Worm (Caenorhabditis elegans) whole organism, young adult: ENCODE measurements around the gene srh-69.

Experiments used
- B0035.1 ChIP-seq: sonication (generic microtip); optimal IDR thresholded peaks from 2 replicates; lab custom pipeline; 2016; ENCODE audit warnings: missing genetic modification characterization, mild to moderate bottlenecking, missing compliant biosample characterization, missing genotype, missing genetic modification reagents
- F10E7.11 ChIP-seq: sonication (generic microtip); optimal IDR thresholded peaks from 2 replicates; lab custom pipeline; 2017; ENCODE audit warnings: mild to moderate bottlenecking, missing genetic modification characterization, moderate library complexity, missing compliant biosample characterization
- F23B12.7 ChIP-seq: sonication (generic microtip); optimal IDR thresholded peaks from 2 replicates; lab custom pipeline; 2017; ENCODE audit warnings: missing genetic modification characterization, mild to moderate bottlenecking, missing compliant biosample characterization, antibody characterized with exemption, moderate library complexity; ENCODE audit not compliant: insufficient read depth
- F33H1.4 ChIP-seq: fragments of 200-800 bp; sonication (Bioruptor generic); IDR thresholded peaks from 2 replicates; pipeline ENCODE4 v1.3.6; 2022; ENCODE audit warnings: missing genetic modification reagents, missing genetic modification characterization, missing compliant biosample characterization
- F49E8.2 ChIP-seq: sonication (generic microtip); optimal IDR thresholded peaks from 3 replicates; lab custom pipeline; 2017; ENCODE audit warnings: missing genetic modification characterization, mild to moderate bottlenecking, missing compliant biosample characterization, antibody characterized with exemption, moderate library complexity; ENCODE audit not compliant: insufficient read depth
- F57A8.1 ChIP-seq: fragments of 200-800 bp; sonication (Bioruptor generic); optimal IDR thresholded peaks from 2 replicates; lab custom pipeline; 2018; ENCODE audit warnings: mild to moderate bottlenecking, missing genetic modification characterization, moderate library complexity, missing compliant biosample characterization
- F57C9.4 ChIP-seq: sonication (generic microtip); optimal IDR thresholded peaks from 2 replicates; lab custom pipeline; 2017; ENCODE audit warnings: mild to moderate bottlenecking, missing genetic modification characterization, missing compliant biosample characterization
- K11D2.4 ChIP-seq: fragments of 200-800 bp; sonication (Bioruptor generic); IDR thresholded peaks from 2 replicates; pipeline ENCODE4 v1.3.6; 2022; ENCODE audit warnings: missing genetic modification reagents, missing genetic modification characterization, missing compliant biosample characterization
- Y53F4B.3 ChIP-seq: fragments of 200-800 bp; sonication (Bioruptor generic); IDR thresholded peaks from 2 replicates; pipeline ENCODE4 v1.3.6; 2022; ENCODE audit warnings: missing genetic modification reagents, missing genetic modification characterization, missing compliant biosample characterization
- Y56A3A.18 ChIP-seq: fragments of 200-800 bp; sonication (Bioruptor generic); IDR thresholded peaks from 2 replicates; pipeline ENCODE4 v1.3.6; 2022; ENCODE audit warnings: missing genetic modification reagents, missing genetic modification characterization, missing compliant biosample characterization
- ama-1 ChIP-seq, 3 experiments: fragments of 150-350 bp in 1 of 3; sonication (generic microtip) in 2 of 3; optimal IDR thresholded peaks; 2 replicates each; lab custom pipeline; 2014 to 2018; ENCODE audit warnings: missing biosample characterization in 2 of 3, missing genetic modification characterization in 2 of 3, missing genetic modification reagents in 2 of 3
- attf-5 ChIP-seq: fragments of 200-800 bp; sonication (Bioruptor generic); optimal IDR thresholded peaks from 2 replicates; lab custom pipeline; 2018; ENCODE audit warnings: mild to moderate bottlenecking, missing genetic modification characterization, missing compliant biosample characterization
- bed-1 ChIP-seq: fragments of 200-800 bp; sonication (Bioruptor generic); IDR thresholded peaks from 2 replicates; pipeline ENCODE4 v1.3.6; 2022; ENCODE audit warnings: missing genetic modification reagents, missing genetic modification characterization, missing compliant biosample characterization
- cebp-2 ChIP-seq: fragments of 200-800 bp; sonication (Bioruptor generic); IDR thresholded peaks from 2 replicates; pipeline ENCODE4 v1.3.6; 2022; ENCODE audit warnings: missing genetic modification characterization, missing compliant biosample characterization
- ceh-27 ChIP-seq: fragments of 200-800 bp; sonication (Bioruptor generic); optimal IDR thresholded peaks from 2 replicates; lab custom pipeline; 2018; ENCODE audit warnings: mild to moderate bottlenecking, missing genetic modification characterization, moderate library complexity, missing compliant biosample characterization
- ceh-40 ChIP-seq: fragments of 200-800 bp; sonication (Bioruptor generic); IDR thresholded peaks from 2 replicates; pipeline ENCODE4 v1.3.6; 2022; ENCODE audit warnings: missing genetic modification characterization, missing compliant biosample characterization
- die-1 ChIP-seq: sonication (generic microtip); optimal IDR thresholded peaks from 2 replicates; lab custom pipeline; 2016; ENCODE audit warnings: missing genotype, mild to moderate bottlenecking, missing genetic modification characterization, missing compliant biosample characterization
- dpl-1 ChIP-seq: fragments of 150-350 bp; optimal IDR thresholded peaks from 2 replicates; lab custom pipeline; 2014; ENCODE audit warnings: missing biosample characterization, missing genetic modification reagents, missing genetic modification characterization
- egl-44 ChIP-seq: fragments of 200-800 bp; sonication (Bioruptor generic); IDR thresholded peaks from 2 replicates; pipeline ENCODE4 v1.3.6; 2022; ENCODE audit warnings: missing genetic modification reagents, missing genetic modification characterization, missing compliant biosample characterization
- fkh-3 ChIP-seq: sonication (generic microtip); optimal IDR thresholded peaks from 2 replicates; lab custom pipeline; 2016; ENCODE audit warnings: mild to moderate bottlenecking, missing genetic modification characterization, missing compliant biosample characterization
- hlh-12 ChIP-seq: sonication (generic microtip); optimal IDR thresholded peaks from 2 replicates; lab custom pipeline; 2016; ENCODE audit warnings: missing genetic modification characterization, missing compliant biosample characterization
- hlh-26 ChIP-seq: fragments of 200-800 bp; sonication (Bioruptor generic); conservative IDR thresholded peaks from 2 replicates; pipeline ENCODE4 v1.3.6; 2022; ENCODE audit warnings: missing genetic modification reagents, missing genetic modification characterization, missing compliant biosample characterization
- hmg-20 ChIP-seq: fragments of 200-800 bp; sonication (Bioruptor generic); IDR thresholded peaks from 2 replicates; pipeline ENCODE4 v1.3.6; 2022; ENCODE audit warnings: missing genetic modification reagents, missing genetic modification characterization, missing compliant biosample characterization
- lag-1 ChIP-seq: fragments of 200-800 bp; sonication (Bioruptor generic); IDR thresholded peaks from 2 replicates; pipeline ENCODE4 v1.3.6; 2022; ENCODE audit warnings: missing genetic modification reagents, missing genetic modification characterization, missing compliant biosample characterization
- lin-26 ChIP-seq: fragments of 200-800 bp; sonication (Bioruptor generic); IDR thresholded peaks from 2 replicates; pipeline ENCODE4 v1.3.6; 2022; ENCODE audit warnings: missing genetic modification reagents, missing genetic modification characterization, missing compliant biosample characterization
- lin-54 ChIP-seq: fragments of 200-800 bp; sonication (Bioruptor generic); optimal IDR thresholded peaks from 2 replicates; lab custom pipeline; 2018; ENCODE audit warnings: mild to moderate bottlenecking, missing genetic modification characterization, missing compliant biosample characterization
- lir-1 ChIP-seq: fragments of 200-800 bp; sonication (Bioruptor generic); conservative IDR thresholded peaks from 2 replicates; pipeline ENCODE4 v1.3.6; 2022; ENCODE audit warnings: missing genetic modification reagents, missing genetic modification characterization, missing compliant biosample characterization
- lsl-1 ChIP-seq: fragments of 200-800 bp; sonication (Bioruptor generic); optimal IDR thresholded peaks from 2 replicates; lab custom pipeline; 2018; ENCODE audit warnings: mild to moderate bottlenecking, missing genetic modification characterization, moderate library complexity, missing compliant biosample characterization
- lsy-27 ChIP-seq: sonication (generic microtip); optimal IDR thresholded peaks from 2 replicates; lab custom pipeline; 2017; ENCODE audit warnings: missing genetic modification characterization, mild to moderate bottlenecking, missing compliant biosample characterization, antibody characterized with exemption, missing genotype, borderline replicate concordance; ENCODE audit not compliant: insufficient read depth
- madf-8 ChIP-seq: fragments of 200-800 bp; sonication (Bioruptor generic); conservative IDR thresholded peaks from 2 replicates; pipeline ENCODE4 v1.3.6; 2022; ENCODE audit warnings: missing genetic modification reagents, missing genetic modification characterization, missing compliant biosample characterization
- nfyb-1 ChIP-seq: fragments of 200-800 bp; sonication (Bioruptor generic); IDR thresholded peaks from 2 replicates; pipeline ENCODE4 v1.3.6; 2022; ENCODE audit warnings: missing genetic modification reagents, missing genetic modification characterization, missing compliant biosample characterization
- nhr-120 ChIP-seq: fragments of 200-800 bp; sonication (Bioruptor generic); IDR thresholded peaks from 2 replicates; pipeline ENCODE4 v1.3.6; 2022; ENCODE audit warnings: missing genetic modification characterization, missing compliant biosample characterization
- nhr-80 ChIP-seq: sonication (generic microtip); optimal IDR thresholded peaks from 2 replicates; lab custom pipeline; 2016; ENCODE audit warnings: missing genetic modification characterization, missing compliant biosample characterization
- pbrm-1 ChIP-seq: fragments of 200-800 bp; sonication (Bioruptor generic); IDR thresholded peaks from 2 replicates; pipeline ENCODE4 v1.3.6; 2022; ENCODE audit warnings: missing genetic modification reagents, missing genetic modification characterization, missing compliant biosample characterization
- rec-8 ChIP-seq, 2 experiments: sonication (generic microtip); optimal IDR thresholded peaks; 2 replicates each; lab custom pipeline; 2016; ENCODE audit warnings: mild to moderate bottlenecking in 2 of 2, missing genetic modification characterization in 2 of 2, missing genetic modification reagents in 2 of 2, missing genotype in 2 of 2, missing biosample characterization in 1 of 2, missing compliant biosample characterization in 1 of 2, moderate library complexity in 1 of 2
- repo-1 ChIP-seq: sonication (generic microtip); optimal IDR thresholded peaks from 2 replicates; lab custom pipeline; 2017; ENCODE audit warnings: mild to moderate bottlenecking, missing genetic modification characterization, missing compliant biosample characterization
- snpc-1.3 ChIP-seq: sonication (generic microtip); optimal IDR thresholded peaks from 2 replicates; lab custom pipeline; 2017; ENCODE audit warnings: missing genetic modification characterization, mild to moderate bottlenecking, missing compliant biosample characterization, antibody characterized with exemption, moderate library complexity, missing genotype, missing genetic modification reagents; ENCODE audit not compliant: insufficient read depth
- snpc-3.4 ChIP-seq: sonication (generic microtip); optimal IDR thresholded peaks from 2 replicates; lab custom pipeline; 2017; ENCODE audit warnings: missing genetic modification characterization, mild to moderate bottlenecking, missing compliant biosample characterization, antibody characterized with exemption, moderate library complexity, missing genotype, missing genetic modification reagents
- snpc-4 ChIP-seq, 5 experiments: fragments of 150-350 bp in 1 of 5; sonication (generic microtip) in 4 of 5; optimal IDR thresholded peaks; 2 replicates each; lab custom pipeline; 2014 to 2018; ENCODE audit warnings: missing genetic modification characterization in 5 of 5, missing biosample characterization in 3 of 5, antibody characterized with exemption in 2 of 5, mild to moderate bottlenecking in 2 of 5, missing compliant biosample characterization in 2 of 5, missing genotype in 2 of 5, moderate library complexity in 2 of 5, missing genetic modification reagents in 1 of 5
- tbp1 ChIP-seq: fragments of 200-800 bp; sonication (Bioruptor generic); optimal IDR thresholded peaks from 2 replicates; lab custom pipeline; 2018; ENCODE audit warnings: mild to moderate bottlenecking, missing genetic modification characterization, missing compliant biosample characterization
- unc-130 ChIP-seq: sonication (generic microtip); optimal IDR thresholded peaks from 2 replicates; lab custom pipeline; 2016; ENCODE audit warnings: missing genetic modification reagents, missing genetic modification characterization, missing compliant biosample characterization
- zfh-2 ChIP-seq: fragments of 200-800 bp; sonication (Bioruptor generic); conservative IDR thresholded peaks from 2 replicates; pipeline ENCODE4 v1.3.6; 2022; ENCODE audit warnings: missing genetic modification reagents, missing genetic modification characterization, missing compliant biosample characterization
- zim-3 ChIP-seq: sonication (generic microtip); optimal IDR thresholded peaks from 2 replicates; lab custom pipeline; 2017; ENCODE audit warnings: mild to moderate bottlenecking, missing genetic modification characterization, moderate library complexity, missing compliant biosample characterization
- ztf-22 ChIP-seq: fragments of 200-800 bp; sonication (Bioruptor generic); optimal IDR thresholded peaks from 2 replicates; lab custom pipeline; 2018; ENCODE audit warnings: mild to moderate bottlenecking, missing genetic modification characterization, moderate library complexity, missing compliant biosample characterization
- ztf-3 ChIP-seq: fragments of 200-800 bp; sonication (Bioruptor generic); optimal IDR thresholded peaks from 2 replicates; lab custom pipeline; 2018; ENCODE audit warnings: mild to moderate bottlenecking, missing genetic modification characterization, missing compliant biosample characterization

Gene srh-69

DNA sequence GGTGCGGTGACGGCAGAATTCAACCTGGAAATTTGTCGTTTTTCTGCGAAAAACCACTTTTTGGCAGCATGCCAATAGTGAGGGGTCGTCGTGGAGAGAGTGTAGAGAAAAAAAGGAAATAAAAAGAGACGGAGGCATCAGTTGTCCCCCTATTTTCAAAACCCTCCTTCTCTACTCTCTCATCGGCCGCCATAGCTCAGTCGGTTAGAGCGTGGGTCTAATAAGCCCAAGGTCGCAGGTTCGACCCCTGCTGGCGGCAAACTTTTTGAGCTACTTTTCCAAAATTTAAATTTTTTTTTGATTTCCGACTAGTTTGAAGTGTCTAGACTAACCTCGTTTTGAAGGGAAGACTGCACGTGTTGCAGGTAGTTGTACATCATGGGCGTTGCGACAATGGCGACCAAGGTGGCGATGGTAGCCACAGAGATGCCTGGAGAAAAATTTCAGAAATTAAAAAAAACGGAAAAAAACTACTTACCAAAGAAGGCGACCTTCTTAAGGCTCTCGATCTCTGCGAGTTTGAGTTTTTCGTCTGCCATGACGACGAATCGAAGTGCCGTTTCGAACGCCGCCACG lies 19.9 kb downstream of the srh-69 start, which contains the start of gene col-85 (continued):
- TF ChIP-seq ama-1 (optimal IDR thresholded peaks at IDR 0.05; lab: Kevin White, UChicago) (no peak), ama-1 (GFP tag; optimal IDR thresholded peaks at IDR 0.05; lab: Kevin White, UChicago) (peak in 1 of 2 experiments; percentile 82), F10E7.11 (peak; percentile 78), lsy-27 (peak; percentile 29), bed-1 (GFP tag; lab: Robert Waterston, UW) (0 out of 2 replicates have a peak, but pooled peaks have one; percentile 77), ztf-3 (GFP tag; lab: Kevin White, UChicago) (peak; percentile 55), ceh-27 (GFP tag; lab: Kevin White, UChicago) (peak; percentile 36), nfyb-1 (GFP tag; lab: Robert Waterston, UW) (peak; percentile 93), lag-1 (GFP tag; lab: Robert Waterston, UW) (no peak), hmg-20 (peak; percentile 67), lin-54 (GFP tag; lab: Kevin White, UChicago) (peak; percentile 78), F33H1.4 (GFP tag; lab: Robert Waterston, UW) (peak; percentile 53), hlh-26 (GFP tag; lab: Robert Waterston, UW) (no peak), Y56A3A.18 (GFP tag; lab: Robert Waterston, UW) (peak; percentile 56; the same call in 1 of the 2 replicates), lir-1 (peak; percentile 58), fkh-3 (tag; lab: Kevin White, UChicago) (peak; percentile 87), unc-130 (peak; percentile 62), snpc-3.4 (peak; percentile 92), nhr-80 (tag; lab: Kevin White, UChicago) (peak; percentile 39), cebp-2 (GFP tag; lab: Robert Waterston, UW) (peak; percentile 77; the same call in 1 of the 2 replicates), egl-44 (GFP tag; lab: Robert Waterston, UW) (peak; percentile 89), F23B12.7 (tag; lab: Kevin White, UChicago) (peak; percentile 88), nhr-120 (GFP tag; lab: Robert Waterston, UW) (0 out of 2 replicates have a peak, but pooled peaks have one; percentile 28), ceh-40 (GFP tag; lab: Robert Waterston, UW) (peak; percentile 82), F49E8.2 (peak; percentile 68), Y53F4B.3 (GFP tag; lab: Robert Waterston, UW) (no peak; the same call in 1 of the 2 replicates), dpl-1 (peak; percentile 24), ztf-22 (GFP tag; lab: Kevin White, UChicago) (no peak), lin-26 (GFP tag; lab: Robert Waterston, UW) (peak; percentile 98), madf-8 (GFP tag; lab: Robert Waterston, UW) (no peak; the same call in 1 of the 2 replicates), zfh-2 (peak; percentile 17), hlh-12 (tag; lab: Kevin White, UChicago) (peak; percentile 65), tbp1 (GFP tag; lab: Kevin White, UChicago) (peak; percentile 95), B0035.1 (peak; percentile 72), F57C9.4 (tag; lab: Kevin White, UChicago) (no peak), F57A8.1 (GFP tag; lab: Kevin White, UChicago) (peak; percentile 43), zim-3 (peak; percentile 79), K11D2.4 (GFP tag; lab: Robert Waterston, UW) (peak; percentile 70), rec-8 (tag; optimal IDR thresholded peaks at IDR 0.05; lab: Kevin White, UChicago) (peak; percentile 76 to 91), die-1 (tag; lab: Kevin White, UChicago) (peak; percentile 87), snpc-1.3 (tag; lab: Kevin White, UChicago) (peak; percentile 87), snpc-4 (GFP tag; optimal IDR thresholded peaks at IDR 0.05; lab: Kevin White, UChicago) (peak; percentile 91), snpc-4 (tag; optimal IDR thresholded peaks at IDR 0.05; lab: Kevin White, UChicago) (peak; percentile 92 to 97 (median 95)), lsl-1 (GFP tag; lab: Kevin White, UChicago) (peak; percentile 53), attf-5 (peak; percentile 84), repo-1 (tag; lab: Kevin White, UChicago) (peak; percentile 50), pbrm-1 (GFP tag; lab: Robert Waterston, UW) (peak; percentile 92)
